Fruit fly (Drosophila melanogaster): Measurements from ENCODE around the gene chico.

chico gene

dm6 chr2L:10249655-10250202 is 2.9 kb upstream of the chico start (continued):
- TF ChIP-seq Hr51 (GFP tag; optimal IDR thresholded peaks at IDR 0.05) (no peak), inv (GFP tag; IDR thresholded peaks at IDR 0.05; ENCODE audit: partially characterized antibody) (no peak), CG15479 (GFP tag; optimal IDR thresholded peaks at IDR 0.05) (peak; percentile 81), MBD-R2 (GFP tag; IDR thresholded peaks at IDR 0.05) (no peak), CG1602 (GFP tag; optimal IDR thresholded peaks at IDR 0.05) (no peak), Sry-δ (GFP tag; optimal IDR thresholded peaks at IDR 0.05) (no peak), CG6813 (GFP tag; optimal IDR thresholded peaks at IDR 0.05) (no peak), CG8089 (GFP tag; optimal IDR thresholded peaks at IDR 0.05) (peak; percentile 26), Xrp1 (GFP tag; IDR thresholded peaks at IDR 0.05) (peak; percentile 64), CG30020 (tag; optimal IDR thresholded peaks at IDR 0.05) (peak; percentile 74), CG1832 (GFP tag; optimal IDR thresholded peaks at IDR 0.05) (no peak), CG12236 (GFP tag; optimal IDR thresholded peaks at IDR 0.05) (no peak), CG18764 (GFP tag; optimal IDR thresholded peaks at IDR 0.05) (no peak), HHEX (GFP tag; optimal IDR thresholded peaks at IDR 0.05) (no peak), HmgZ (tag; optimal IDR thresholded peaks at IDR 0.05) (peak; percentile 0), Dp (GFP tag; optimal IDR thresholded peaks at IDR 0.05) (no peak), usp (GFP tag; optimal IDR thresholded peaks at IDR 0.05) (no peak), vfl (GFP tag; optimal IDR thresholded peaks at IDR 0.05) (no peak), CG11695 (GFP tag; IDR thresholded peaks at IDR 0.05) (peak; percentile 55; the same call in 1 of the 3 replicates), knrl (GFP tag; IDR thresholded peaks at IDR 0.05; ENCODE audit: partially characterized antibody) (no peak), CG12769 (tag; optimal IDR thresholded peaks at IDR 0.05) (no peak), CG3281 (GFP tag; optimal IDR thresholded peaks at IDR 0.05) (peak; percentile 45), HLH3B (GFP tag; IDR thresholded peaks at IDR 0.05) (peak; percentile 29; the same call in 1 of the 2 replicates), az2 (GFP tag; optimal IDR thresholded peaks at IDR 0.05) (no peak), CG8478 (optimal IDR thresholded peaks at IDR 0.05) (no peak), CG7745 (tag; optimal IDR thresholded peaks at IDR 0.05) (no peak), Asciz (GFP tag; optimal IDR thresholded peaks at IDR 0.05) (peak; percentile 1), CG4328 (GFP tag; optimal IDR thresholded peaks at IDR 0.05) (peak; percentile 68), CG8924 (tag; optimal IDR thresholded peaks at IDR 0.05) (peak; percentile 33), eyg (GFP tag; optimal IDR thresholded peaks at IDR 0.05) (no peak), Mrtf (GFP tag; IDR thresholded peaks at IDR 0.05) (no peak), B-H2 (GFP tag; optimal IDR thresholded peaks at IDR 0.05) (peak; percentile 31), CG17912 (GFP tag; optimal IDR thresholded peaks at IDR 0.05) (peak; percentile 44), wek (GFP tag; optimal IDR thresholded peaks at IDR 0.05) (peak; percentile 70), dan (GFP tag; IDR thresholded peaks at IDR 0.05) (no peak), CG33213 (GFP tag; optimal IDR thresholded peaks at IDR 0.05) (peak; percentile 41), Spps (tag; optimal IDR thresholded peaks at IDR 0.05) (peak; percentile 2), cato (GFP tag; optimal IDR thresholded peaks at IDR 0.05; ENCODE audit: borderline replicate concordance) (no peak), CG6272 (GFP tag; IDR thresholded peaks at IDR 0.05) (no peak), CG4707 (GFP tag; optimal IDR thresholded peaks at IDR 0.05) (peak; percentile 60), CG14710 (tag; optimal IDR thresholded peaks at IDR 0.05) (peak; percentile 50), crc (GFP tag; optimal IDR thresholded peaks at IDR 0.05) (no peak), ase (GFP tag; IDR thresholded peaks at IDR 0.05) (no peak), GATAe (GFP tag; conservative IDR thresholded peaks at IDR 0.05) (no peak), ken (GFP tag; IDR thresholded peaks at IDR 0.05) (no peak), Max (GFP tag; optimal IDR thresholded peaks at IDR 0.05) (no peak), fd64A (GFP tag; optimal IDR thresholded peaks at IDR 0.05) (peak; percentile 75), sr (GFP tag; IDR thresholded peaks at IDR 0.05) (no peak), CG2129 (GFP tag; IDR thresholded peaks at IDR 0.05; ENCODE audit: partially characterized antibody) (no peak), CG5953 (GFP tag; IDR thresholded peaks at IDR 0.05) (no peak), dmrt11E (tag; optimal IDR thresholded peaks at IDR 0.05) (peak; percentile 39)
